Fruit fly (Drosophila melanogaster) S2 (cell line): ENCODE measurements around the gene MED17.

Source experiments
- CG8478 ChIP-seq: fragments of >200 bp; optimal IDR thresholded peaks from 2 replicates; lab custom pipeline; 2018
- CTCF ChIP-seq, 2 experiments: fragments of >200 bp; optimal IDR thresholded peaks; 2 replicates each; lab custom pipeline; 2018

DNA sequence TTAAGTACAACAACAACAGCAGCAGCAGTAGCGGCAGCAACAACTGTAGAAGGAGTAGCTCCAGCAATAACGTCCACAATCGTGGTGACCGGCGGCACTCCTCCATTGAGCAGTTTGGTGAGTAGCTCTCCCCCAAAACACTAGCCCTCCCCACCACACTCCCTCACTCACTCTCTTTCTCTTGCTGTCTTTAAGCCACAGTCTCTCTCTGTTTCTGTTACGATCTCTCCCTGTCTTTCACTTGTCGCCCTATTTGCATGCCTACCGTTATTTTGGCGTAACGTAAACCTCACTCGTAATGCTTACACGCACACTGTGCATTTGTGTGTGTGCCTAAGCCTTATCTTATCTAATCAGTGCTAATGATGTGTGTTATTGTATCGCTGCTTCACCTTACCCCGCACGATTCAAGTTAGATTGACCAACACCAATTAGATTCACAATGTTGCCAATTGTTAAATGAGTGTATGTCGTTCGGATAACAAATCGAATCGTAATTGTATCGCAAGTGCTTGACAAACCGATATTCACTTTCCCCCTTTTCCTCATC is 18.8 kb upstream of the MED17 start:
- TF ChIP-seq CG8478 (lab: Kevin White, UChicago) = no peak
- no peak for TF ChIP-seq CTCF (optimal IDR thresholded peaks at IDR 0.05; lab: Kevin White, UChicago)
